Fruit fly (Drosophila melanogaster): Measurements from ENCODE around the gene CG17652.

Gene CG17652

DNA sequence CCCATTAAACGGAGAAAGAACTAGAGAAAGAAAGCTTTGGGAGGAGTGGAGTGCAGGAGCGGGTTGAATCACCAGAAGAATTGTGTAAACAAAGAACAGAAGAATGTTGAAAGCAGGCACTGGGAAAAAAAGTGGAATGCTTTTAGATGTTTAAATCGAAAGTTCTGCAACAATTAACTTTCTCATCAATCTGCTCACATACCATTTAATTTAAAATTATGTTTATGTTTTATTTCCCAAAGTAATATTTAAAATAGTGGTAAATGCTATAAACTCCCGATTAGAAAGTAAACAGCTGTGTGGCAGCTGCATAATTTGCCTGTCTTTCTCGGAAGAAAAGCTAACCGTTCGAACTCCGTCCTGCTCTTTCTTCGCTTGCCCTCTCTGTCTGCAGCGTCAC, 5.9 kb upstream of the CG17652 start:
- TF ChIP-seq rn (GFP tag; IDR thresholded peaks at IDR 0.05) (no peak), CG8301 (tag; optimal IDR thresholded peaks at IDR 0.05) (peak; percentile 75), CG14655 (GFP tag; optimal IDR thresholded peaks at IDR 0.05) (peak; percentile 66), CG17806 (tag; optimal IDR thresholded peaks at IDR 0.05) (peak; percentile 21), Pif1A (GFP tag; optimal IDR thresholded peaks at IDR 0.05) (peak; percentile 40), CG8159 (tag; optimal IDR thresholded peaks at IDR 0.05) (no peak), CG9948 (tag; optimal IDR thresholded peaks at IDR 0.05) (no peak), Snoo (tag; optimal IDR thresholded peaks at IDR 0.05) (no peak), Ets98B (GFP tag; IDR thresholded peaks at IDR 0.05) (no peak), CG10348 (GFP tag; IDR thresholded peaks at IDR 0.05) (no peak), EcR (GFP tag; optimal IDR thresholded peaks at IDR 0.05) (no peak), CG12605 (GFP tag; IDR thresholded peaks at IDR 0.05) (no peak), CG15710 (tag; optimal IDR thresholded peaks at IDR 0.05) (no peak)

DNA sequence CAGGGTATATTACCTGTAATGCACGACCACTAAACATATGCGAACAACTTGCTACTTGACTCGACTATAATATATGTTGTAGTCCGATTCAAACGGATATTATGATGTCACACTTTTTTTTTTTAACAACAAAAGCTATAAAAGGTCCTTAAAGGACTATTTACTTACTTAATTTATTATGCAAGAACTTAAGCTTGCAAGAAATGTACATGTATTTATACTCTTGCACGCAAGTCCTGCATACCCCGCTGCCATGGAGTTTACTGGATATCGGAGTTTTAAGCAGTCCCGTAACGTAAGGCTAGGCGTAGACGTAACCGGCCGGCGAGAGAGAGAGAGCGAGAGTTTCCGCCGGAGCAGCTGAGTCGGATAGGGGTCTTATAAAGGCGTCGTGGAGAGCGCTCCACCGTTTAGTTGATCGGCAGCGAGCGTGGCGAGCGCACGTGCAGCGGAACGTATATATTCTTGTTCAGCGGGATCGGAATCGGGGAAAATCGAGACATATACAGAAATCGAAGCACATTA, 5.0 kb upstream of the CG17652 start:
- TF ChIP-seq CG32121 (GFP tag; IDR thresholded peaks at IDR 0.05) (peak; percentile 96), CG10348 (GFP tag; IDR thresholded peaks at IDR 0.05) (peak; percentile 81; the same call in 1 of the 2 replicates), Pif1B (GFP tag; optimal IDR thresholded peaks at IDR 0.05) (peak; percentile 93), Ets98B (GFP tag; IDR thresholded peaks at IDR 0.05) (peak; percentile 94), CG12605 (GFP tag; IDR thresholded peaks at IDR 0.05) (peak; percentile 79), Snoo (tag; optimal IDR thresholded peaks at IDR 0.05) (peak; percentile 50), D1 (tag; optimal IDR thresholded peaks at IDR 0.05) (peak; percentile 78), CG4496 (GFP tag; IDR thresholded peaks at IDR 0.05) (peak; percentile 92), Pif1A (GFP tag; optimal IDR thresholded peaks at IDR 0.05) (peak; percentile 95), CG14655 (GFP tag; optimal IDR thresholded peaks at IDR 0.05) (peak; percentile 96), CG8159 (tag; optimal IDR thresholded peaks at IDR 0.05) (peak; percentile 78), CG17806 (tag; optimal IDR thresholded peaks at IDR 0.05) (peak; percentile 77), gl (tag; optimal IDR thresholded peaks at IDR 0.05) (peak; percentile 42), EcR (GFP tag; optimal IDR thresholded peaks at IDR 0.05) (no peak), rn (GFP tag; IDR thresholded peaks at IDR 0.05) (peak; percentile 93), CG8301 (tag; optimal IDR thresholded peaks at IDR 0.05) (peak; percentile 97), CG13204 (GFP tag; optimal IDR thresholded peaks at IDR 0.05) (no peak), fd96Ca (GFP tag; IDR thresholded peaks at IDR 0.05) (peak; percentile 94), CG9948 (tag; optimal IDR thresholded peaks at IDR 0.05) (peak; percentile 86), CG34367 (tag; optimal IDR thresholded peaks at IDR 0.05) (peak; percentile 60), CG15710 (tag; optimal IDR thresholded peaks at IDR 0.05) (peak; percentile 76)

DNA sequence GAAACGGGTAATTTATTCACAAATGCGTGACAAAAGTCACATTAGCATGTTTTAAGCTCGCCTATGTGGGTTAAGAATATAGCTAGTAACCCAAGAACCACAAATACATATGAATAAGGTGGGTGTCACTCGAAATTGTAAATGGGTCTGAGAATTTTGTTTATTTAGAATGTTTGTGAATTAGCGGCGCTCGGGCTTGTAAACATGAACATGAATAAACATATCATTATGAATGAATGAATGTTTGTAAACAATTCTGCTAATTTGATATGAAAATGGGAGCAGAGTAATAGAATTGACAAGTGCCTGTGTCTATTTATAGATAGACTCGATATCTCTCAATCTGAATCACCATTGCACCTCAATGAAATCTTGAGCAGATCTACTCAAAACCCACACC, 3.0 kb upstream of the CG17652 start:
- no peak for TF ChIP-seq CG32121 (GFP tag; IDR thresholded peaks at IDR 0.05)
- no peak for TF ChIP-seq EcR (GFP tag; optimal IDR thresholded peaks at IDR 0.05)
- TF ChIP-seq Ets98B (GFP tag; IDR thresholded peaks at IDR 0.05): no peak
- no peak for TF ChIP-seq CG17806 (tag; optimal IDR thresholded peaks at IDR 0.05)
- no peak for TF ChIP-seq Snoo (tag; optimal IDR thresholded peaks at IDR 0.05)
- no peak for TF ChIP-seq CG4496 (GFP tag; IDR thresholded peaks at IDR 0.05)
- TF ChIP-seq D1 (tag; optimal IDR thresholded peaks at IDR 0.05): no peak
- no peak for TF ChIP-seq CG34367 (tag; optimal IDR thresholded peaks at IDR 0.05)
- no peak for TF ChIP-seq CG10348 (GFP tag; IDR thresholded peaks at IDR 0.05)
- TF ChIP-seq CG12605 (GFP tag; IDR thresholded peaks at IDR 0.05): no peak
- no peak for TF ChIP-seq fd96Ca (GFP tag; IDR thresholded peaks at IDR 0.05)
- no peak for TF ChIP-seq rn (GFP tag; IDR thresholded peaks at IDR 0.05)
- no peak for TF ChIP-seq CG13204 (GFP tag; optimal IDR thresholded peaks at IDR 0.05)
- TF ChIP-seq CG8159 (tag; optimal IDR thresholded peaks at IDR 0.05): no peak

DNA sequence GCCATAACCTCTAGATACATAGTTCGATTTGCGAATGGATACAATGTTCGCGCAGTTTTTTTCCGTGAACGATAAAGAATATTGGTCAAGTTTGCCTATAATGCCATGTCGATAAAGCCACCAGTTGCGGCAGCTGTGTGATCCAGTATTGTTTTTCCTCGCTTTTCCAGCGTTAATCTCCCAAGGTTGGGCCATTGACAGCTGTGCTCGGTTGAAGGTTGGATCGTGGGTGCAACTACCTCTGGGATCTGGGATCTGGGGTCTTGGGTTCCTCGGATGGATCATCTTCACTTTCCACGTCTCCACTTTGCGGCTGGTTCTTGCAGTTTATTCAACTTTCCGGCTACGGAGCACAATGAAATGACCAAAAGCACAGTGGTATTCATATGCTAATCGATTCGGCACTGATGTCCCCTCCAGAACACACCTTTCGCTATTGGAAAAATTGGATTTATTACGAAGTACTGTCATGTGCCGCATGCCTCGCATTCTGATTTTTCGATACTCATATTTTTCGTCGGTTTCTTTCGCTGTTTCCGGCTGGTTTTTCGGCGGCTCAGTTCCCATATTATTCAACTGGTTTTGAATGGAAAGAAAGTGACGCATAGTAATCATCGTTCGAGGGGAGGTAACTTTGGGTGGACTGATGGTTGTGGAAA, 1.1 kb upstream of the CG17652 start:
- TF ChIP-seq EcR (GFP tag; optimal IDR thresholded peaks at IDR 0.05): peak; percentile 96
- no peak for TF ChIP-seq CG15710 (tag; optimal IDR thresholded peaks at IDR 0.05)

DNA sequence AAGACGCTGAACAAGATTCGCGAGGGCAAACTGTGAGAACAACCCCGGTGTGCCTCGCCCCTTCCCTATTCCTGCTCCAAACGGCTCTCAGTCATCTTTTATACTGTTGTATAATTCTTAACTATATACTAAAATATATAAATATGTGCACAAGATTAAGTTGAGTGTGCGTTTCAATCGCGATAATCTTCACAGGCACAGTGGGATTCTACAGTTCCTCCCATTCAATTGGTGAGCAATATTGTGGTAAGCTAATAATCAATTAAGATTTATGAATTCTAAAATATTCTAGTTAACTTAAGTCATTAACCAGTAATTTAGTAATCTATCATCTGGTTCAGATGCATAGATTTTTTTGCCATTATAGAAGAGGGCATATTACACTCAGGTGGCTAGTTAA, 1.2 kb downstream of the CG17652 start:
- TF ChIP-seq rn (GFP tag; IDR thresholded peaks at IDR 0.05) (no peak), CG15710 (tag; optimal IDR thresholded peaks at IDR 0.05) (no peak), CG13204 (GFP tag; optimal IDR thresholded peaks at IDR 0.05) (no peak), CG10348 (GFP tag; IDR thresholded peaks at IDR 0.05) (no peak)

DNA sequence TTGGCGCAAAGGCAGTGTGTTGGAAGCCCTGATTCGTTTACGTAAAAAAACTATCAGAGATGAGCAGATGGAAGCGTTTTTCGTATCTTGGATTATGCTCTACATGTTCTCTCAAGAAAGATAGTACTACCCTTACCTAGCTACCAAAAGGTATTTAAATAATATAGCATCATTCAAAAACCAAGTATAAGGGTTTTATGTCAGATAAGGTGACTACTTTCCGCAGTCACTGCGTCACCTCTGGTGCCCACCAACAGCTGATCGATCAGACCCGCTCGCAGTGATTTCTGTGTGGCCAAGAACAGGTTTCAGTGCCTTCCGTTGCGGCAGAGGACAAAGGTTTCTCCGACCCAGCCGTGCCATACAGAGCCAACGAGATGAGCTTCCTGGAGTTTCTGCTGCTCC, 2.5 kb downstream of the CG17652 start, which contains the start of the genes Eno and CG31937:
TSS of gene Eno (minus strand) at position 30 of the 405 bp plus-strand sequence.
TSS of gene CG31937 (plus strand) at position 281 of the 405 bp plus-strand sequence.
- TF ChIP-seq CG32121 (GFP tag; IDR thresholded peaks at IDR 0.05) (peak; percentile 76), fd96Ca (GFP tag; IDR thresholded peaks at IDR 0.05) (peak; percentile 78), CG4496 (GFP tag; IDR thresholded peaks at IDR 0.05) (peak; percentile 37; the same call in 1 of the 3 replicates), Pif1A (GFP tag; optimal IDR thresholded peaks at IDR 0.05) (peak; percentile 58), Snoo (tag; optimal IDR thresholded peaks at IDR 0.05) (peak; percentile 56), Pif1B (GFP tag; optimal IDR thresholded peaks at IDR 0.05) (peak; percentile 31), EcR (GFP tag; optimal IDR thresholded peaks at IDR 0.05) (no peak), Ets98B (GFP tag; IDR thresholded peaks at IDR 0.05) (peak; percentile 61), CG15710 (tag; optimal IDR thresholded peaks at IDR 0.05) (peak; percentile 59), gl (tag; optimal IDR thresholded peaks at IDR 0.05) (peak; percentile 18), rn (GFP tag; IDR thresholded peaks at IDR 0.05) (no peak), CG8301 (tag; optimal IDR thresholded peaks at IDR 0.05) (peak; percentile 42), CG8159 (tag; optimal IDR thresholded peaks at IDR 0.05) (peak; percentile 28), CG14655 (GFP tag; optimal IDR thresholded peaks at IDR 0.05) (peak; percentile 55), CG34367 (tag; optimal IDR thresholded peaks at IDR 0.05) (no peak)
